Worm (Caenorhabditis elegans): Measurements from ENCODE around the gene ctns-1.

The ctns-1 gene

DNA sequence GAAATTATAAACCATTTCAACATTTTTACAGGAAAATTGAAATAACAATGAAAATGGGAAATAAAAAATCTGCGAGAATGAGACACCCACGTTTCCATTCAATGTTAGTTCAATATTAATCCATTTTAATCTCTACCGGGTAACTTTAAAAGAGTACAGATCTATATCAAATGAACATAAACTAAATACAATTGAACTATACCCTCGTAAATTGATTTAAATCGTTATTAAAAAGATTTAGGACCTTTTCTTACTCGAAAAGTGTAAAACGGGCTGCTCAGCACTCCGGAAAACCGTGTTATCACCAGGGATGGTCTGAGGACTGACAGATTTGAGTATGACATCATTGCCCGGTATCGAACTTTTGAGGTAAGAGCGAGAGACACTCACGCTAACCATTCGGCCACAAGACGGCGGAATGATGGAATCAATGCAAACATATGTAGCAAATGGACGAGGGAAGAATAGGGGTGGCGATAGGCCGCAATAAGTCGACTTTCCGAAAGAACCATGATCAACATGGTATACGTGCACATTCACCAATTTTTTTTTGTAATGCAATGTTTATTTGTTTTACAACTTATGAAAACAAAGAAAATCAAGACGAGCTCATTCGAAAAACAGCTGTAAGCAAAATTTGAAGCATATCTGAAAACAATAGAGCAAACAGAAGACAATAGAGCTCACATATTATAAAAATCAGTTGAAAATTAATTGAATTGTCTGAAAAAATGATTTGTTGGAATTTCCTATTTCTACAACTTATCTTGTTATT, 29.6 kb downstream of the ctns-1 start, which contains the start of the genes chst-1 and C41C4.9 (continued):
- TF ChIP-seq npax-4 (tag; optimal IDR thresholded peaks at IDR 0.05) (peak; percentile 76), ceh-6 (GFP tag; optimal IDR thresholded peaks at IDR 0.05) (peak; percentile 96), pha-2 (tag; optimal IDR thresholded peaks at IDR 0.05) (peak; percentile 92), tbx-2 (tag; optimal IDR thresholded peaks at IDR 0.05) (peak; percentile 90), hlh-6 (tag; optimal IDR thresholded peaks at IDR 0.05) (peak; percentile 97), ceh-14 (tag; optimal IDR thresholded peaks at IDR 0.05) (peak; percentile 88), unc-42 (tag; optimal IDR thresholded peaks at IDR 0.05) (peak; percentile 26), dve-1 (tag; optimal IDR thresholded peaks at IDR 0.05) (peak; percentile 90), ceh-31 (tag; optimal IDR thresholded peaks at IDR 0.05) (peak; percentile 84), ref-2 (tag; optimal IDR thresholded peaks at IDR 0.05) (no peak), fkh-10 (GFP tag; optimal IDR thresholded peaks at IDR 0.05) (peak; percentile 74), unc-55 (GFP tag; optimal IDR thresholded peaks at IDR 0.05) (peak; percentile 16), nhr-232 (tag; optimal IDR thresholded peaks at IDR 0.05) (peak; percentile 89), K09A11.1 (tag; optimal IDR thresholded peaks at IDR 0.05; ENCODE audit: insufficient read depth) (peak; percentile 79), ceh-18 (tag; optimal IDR thresholded peaks at IDR 0.05) (peak; percentile 88), mec-3 (tag; optimal IDR thresholded peaks at IDR 0.05; ENCODE audit: borderline replicate concordance) (no peak), pat-9 (tag; optimal IDR thresholded peaks at IDR 0.05) (peak; percentile 94), pha-4 (tag; optimal IDR thresholded peaks at IDR 0.05) (no peak), hlh-15 (tag; optimal IDR thresholded peaks at IDR 0.05) (peak; percentile 88), T23F11.4 (GFP tag; optimal IDR thresholded peaks at IDR 0.05) (peak; percentile 88), ceh-34 (tag; optimal IDR thresholded peaks at IDR 0.05) (peak; percentile 92), C38D4.7 (GFP tag; optimal IDR thresholded peaks at IDR 0.05) (peak; percentile 88), ttx-3 (tag; optimal IDR thresholded peaks at IDR 0.05) (peak; percentile 89), syd-9 (tag; optimal IDR thresholded peaks at IDR 0.05) (peak; percentile 90), ahr-1 (tag; optimal IDR thresholded peaks at IDR 0.05) (peak; percentile 91), lin-11 (tag; optimal IDR thresholded peaks at IDR 0.05) (peak; percentile 88), ceh-45 (GFP tag; IDR thresholded peaks at IDR 0.05) (peak; percentile 79), zip-5 (tag; optimal IDR thresholded peaks at IDR 0.05) (peak; percentile 67), ceh-22 (tag; optimal IDR thresholded peaks at IDR 0.05) (peak; percentile 56), fax-1 (tag; optimal IDR thresholded peaks at IDR 0.05) (peak; percentile 87), ceh-9 (tag; optimal IDR thresholded peaks at IDR 0.05) (peak; percentile 89), Y22D7AL.16 (tag; optimal IDR thresholded peaks at IDR 0.05) (peak; percentile 88), hlh-30 (tag; optimal IDR thresholded peaks at IDR 0.05; ENCODE audit: insufficient read depth) (peak; percentile 69), nfya-1 (tag; optimal IDR thresholded peaks at IDR 0.05) (peak; percentile 69), rnt-1 (tag; optimal IDR thresholded peaks at IDR 0.05) (peak; percentile 91), pqm-1 (tag; optimal IDR thresholded peaks at IDR 0.05) (peak; percentile 84), dmd-4 (tag; optimal IDR thresholded peaks at IDR 0.05; ENCODE audit: borderline replicate concordance) (peak; percentile 86), lim-6 (tag; optimal IDR thresholded peaks at IDR 0.05) (peak; percentile 76), madf-2 (tag; optimal IDR thresholded peaks at IDR 0.05) (peak; percentile 92), ama-1 (optimal IDR thresholded peaks at IDR 0.05) (no peak), sdc-2 (tag; optimal IDR thresholded peaks at IDR 0.05) (peak; percentile 86)

- TF ChIP-seq ceh-18 (tag; optimal IDR thresholded peaks at IDR 0.05) = peak; percentile 50
- no peak for TF ChIP-seq nfya-1 (tag; optimal IDR thresholded peaks at IDR 0.05)
- TF ChIP-seq ama-1 (optimal IDR thresholded peaks at IDR 0.05) = no peak
- TF ChIP-seq unc-55 (GFP tag; optimal IDR thresholded peaks at IDR 0.05) = peak; percentile 35
Measured at ce11 chrII:8104998-8105397, 31.7 kb downstream of the ctns-1 start, which contains the start of gene sfxn-5. TSS of gene sfxn-5 (minus strand) at chrII:8105052.

All from whole organism, late embryonic.